Fruit fly (Drosophila melanogaster) whole organism, embryonic: ENCODE measurements around the gene CG42536.

Source experiments
- Ada2b ChIP-seq: fragments of 200-800 bp; sonication (Bioruptor generic); IDR thresholded peaks from 2 replicates; pipeline ENCODE4 v1.3.6; 2022; ENCODE audit warnings: missing biosample characterization, missing genetic modification characterization
- Atf6 ChIP-seq: fragments of 200-800 bp; sonication (Bioruptor generic); IDR thresholded peaks from 2 replicates; pipeline ENCODE4 v1.3.6; 2022; ENCODE audit warnings: missing biosample characterization, missing genetic modification characterization
- BtbVII ChIP-seq: fragments of 200-800 bp; sonication (Bioruptor generic); optimal IDR thresholded peaks from 3 replicates; lab custom pipeline; 2017; ENCODE audit warnings: missing biosample characterization, mild to moderate bottlenecking, missing genetic modification characterization
- CG10979 ChIP-seq: fragments of 200-800 bp; sonication (Bioruptor generic); optimal IDR thresholded peaks from 2 replicates; lab custom pipeline; 2018; ENCODE audit warnings: missing biosample characterization, mild to moderate bottlenecking, missing genetic modification characterization, moderate library complexity
- CG11085 ChIP-seq: fragments of 200-800 bp; sonication (Bioruptor generic); IDR thresholded peaks from 2 replicates; pipeline ENCODE4 v1.3.6; 2022; ENCODE audit warnings: missing biosample characterization, missing genetic modification characterization
- CG11560 ChIP-seq: fragments of 200-800 bp; sonication (Bioruptor generic); IDR thresholded peaks from 3 replicates; pipeline ENCODE4 v1.3.6; 2022; ENCODE audit warnings: missing biosample characterization, missing genetic modification characterization
- CG12071 ChIP-seq: fragments of 200-800 bp; sonication (Bioruptor generic); optimal IDR thresholded peaks from 3 replicates; lab custom pipeline; 2018; ENCODE audit warnings: missing biosample characterization, mild to moderate bottlenecking, missing genetic modification characterization
- CG15696 ChIP-seq: fragments of 200-800 bp; sonication (Bioruptor generic); optimal IDR thresholded peaks from 2 replicates; lab custom pipeline; 2019; ENCODE audit warnings: missing biosample characterization, mild to moderate bottlenecking, missing genetic modification characterization, moderate library complexity
- CG17186 ChIP-seq: fragments of 200-800 bp; sonication (Bioruptor generic); optimal IDR thresholded peaks from 3 replicates; lab custom pipeline; 2017; ENCODE audit warnings: missing biosample characterization, missing genetic modification reagents, missing genetic modification characterization
- CG30020 ChIP-seq: fragments of 200-800 bp; optimal IDR thresholded peaks from 2 replicates; lab custom pipeline; 2019; ENCODE audit warnings: missing biosample characterization, mild to moderate bottlenecking, missing genetic modification characterization, moderate library complexity
- CG3065 ChIP-seq: fragments of 200-800 bp; sonication (Bioruptor generic); optimal IDR thresholded peaks from 2 replicates; lab custom pipeline; 2016; ENCODE audit warnings: missing biosample characterization, missing genetic modification characterization
- CG3995 ChIP-seq: fragments of 200-800 bp; sonication (Bioruptor generic); optimal IDR thresholded peaks from 3 replicates; lab custom pipeline; 2016; ENCODE audit warnings: missing biosample characterization, missing genetic modification characterization
- CG42726 ChIP-seq: fragments of 200-800 bp; sonication (Bioruptor generic); IDR thresholded peaks from 2 replicates; pipeline ENCODE4 v1.3.6; 2022; ENCODE audit warnings: missing biosample characterization, missing genetic modification characterization; ENCODE audit not compliant: partially characterized antibody
- CG6175 ChIP-seq: fragments of 200-800 bp; sonication (Bioruptor generic); IDR thresholded peaks from 3 replicates; pipeline ENCODE4 v1.3.6; 2022; ENCODE audit warnings: missing biosample characterization, missing genetic modification characterization
- CG6791 ChIP-seq: fragments of 200-800 bp; sonication (Bioruptor generic); IDR thresholded peaks from 3 replicates; pipeline ENCODE4 v1.3.6; 2022; ENCODE audit warnings: missing biosample characterization, missing genetic modification characterization; ENCODE audit not compliant: partially characterized antibody
- CG7271 ChIP-seq: fragments of 200-800 bp; sonication (Bioruptor generic); optimal IDR thresholded peaks from 2 replicates; lab custom pipeline; 2018; ENCODE audit warnings: missing biosample characterization, mild to moderate bottlenecking, missing genetic modification characterization, moderate library complexity
- CG7987 ChIP-seq: fragments of 200-800 bp; sonication (Bioruptor generic); optimal IDR thresholded peaks from 2 replicates; lab custom pipeline; 2018; ENCODE audit warnings: missing biosample characterization, mild to moderate bottlenecking, missing genetic modification characterization, moderate library complexity
- CG9437 ChIP-seq: fragments of 200-800 bp; sonication (Bioruptor generic); optimal IDR thresholded peaks from 2 replicates; lab custom pipeline; 2018; ENCODE audit warnings: missing biosample characterization, mild to moderate bottlenecking, missing genetic modification characterization
- CG9797 ChIP-seq: fragments of 200-800 bp; sonication (Bioruptor generic); optimal IDR thresholded peaks from 3 replicates; lab custom pipeline; 2018; ENCODE audit warnings: missing biosample characterization, mild to moderate bottlenecking, missing genetic modification characterization
- Dek ChIP-seq: fragments of 200-800 bp; sonication (Bioruptor generic); optimal IDR thresholded peaks from 3 replicates; lab custom pipeline; 2019; ENCODE audit warnings: missing biosample characterization, mild to moderate bottlenecking, missing genetic modification characterization, moderate library complexity
- Dip3 ChIP-seq: fragments of 200-800 bp; sonication (Bioruptor generic); optimal IDR thresholded peaks from 3 replicates; lab custom pipeline; 2016; ENCODE audit warnings: missing biosample characterization, missing genetic modification characterization
- Fer1 ChIP-seq: fragments of 200-800 bp; sonication (Bioruptor generic); optimal IDR thresholded peaks from 2 replicates; lab custom pipeline; 2017; ENCODE audit warnings: missing biosample characterization, mild to moderate bottlenecking, missing genetic modification characterization
- GATAe ChIP-seq: fragments of 200-800 bp; sonication (Bioruptor generic); conservative IDR thresholded peaks from 2 replicates; pipeline ENCODE4 v1.3.6; 2022; ENCODE audit warnings: missing biosample characterization, missing genetic modification characterization
- H2.0 ChIP-seq: fragments of 200-800 bp; sonication (Bioruptor generic); IDR thresholded peaks from 2 replicates; pipeline ENCODE4 v1.3.6; 2022; ENCODE audit warnings: missing biosample characterization, missing genetic modification characterization
- HLH54F ChIP-seq: fragments of 200-800 bp; sonication (Bioruptor generic); optimal IDR thresholded peaks from 3 replicates; lab custom pipeline; 2016; ENCODE audit warnings: missing biosample characterization, missing genetic modification characterization
- Hr3 ChIP-seq: fragments of 200-800 bp; sonication (Bioruptor generic); optimal IDR thresholded peaks from 3 replicates; lab custom pipeline; 2016; ENCODE audit warnings: missing biosample characterization, missing genetic modification characterization
- MBD-R2 ChIP-seq: fragments of 200-800 bp; sonication (Bioruptor generic); IDR thresholded peaks from 2 replicates; pipeline ENCODE4 v1.3.6; 2022; ENCODE audit warnings: missing biosample characterization, missing genetic modification characterization
- MESR4 ChIP-seq: fragments of 200-800 bp; sonication (Bioruptor generic); optimal IDR thresholded peaks from 2 replicates; lab custom pipeline; 2018; ENCODE audit warnings: missing biosample characterization, mild to moderate bottlenecking, missing genetic modification characterization, moderate library complexity
- Mrtf ChIP-seq: fragments of 200-800 bp; sonication (Bioruptor generic); IDR thresholded peaks from 3 replicates; pipeline ENCODE4 v1.3.6; 2022; ENCODE audit warnings: missing biosample characterization, missing genetic modification characterization
- Nf-YC ChIP-seq: fragments of 200-800 bp; optimal IDR thresholded peaks from 3 replicates; lab custom pipeline; 2019; ENCODE audit warnings: missing biosample characterization, mild to moderate bottlenecking, missing genetic modification characterization, moderate library complexity
- Rx ChIP-seq: fragments of 200-800 bp; sonication (Bioruptor generic); IDR thresholded peaks from 2 replicates; pipeline ENCODE4 v1.3.6; 2022; ENCODE audit warnings: missing biosample characterization, missing genetic modification characterization
- Tbp ChIP-seq: fragments of >200 bp; optimal IDR thresholded peaks from 2 replicates; lab custom pipeline; 2018; ENCODE audit warnings: missing biosample characterization, missing genetic modification characterization
- Usf ChIP-seq: fragments of 200-800 bp; sonication (Bioruptor generic); optimal IDR thresholded peaks from 2 replicates; lab custom pipeline; 2017; ENCODE audit warnings: missing genotype, missing biosample characterization, missing genetic modification characterization
- abd-A ChIP-seq: fragments of 200-800 bp; sonication (Bioruptor generic); optimal IDR thresholded peaks from 3 replicates; lab custom pipeline; 2019; ENCODE audit warnings: missing biosample characterization, mild to moderate bottlenecking, missing genetic modification characterization, moderate library complexity
- disco-r ChIP-seq: fragments of 200-800 bp; sonication (Bioruptor generic); optimal IDR thresholded peaks from 2 replicates; lab custom pipeline; 2016; ENCODE audit warnings: missing biosample characterization, missing genetic modification characterization
- dpn ChIP-seq, 2 experiments: fragments of 200-800 bp; sonication (Bioruptor generic); optimal IDR thresholded peaks; 3 replicates each; lab custom pipeline; 2016; ENCODE audit warnings: missing biosample characterization in 2 of 2, missing genetic modification characterization in 2 of 2
- ems ChIP-seq: fragments of 200-800 bp; sonication (Bioruptor generic); optimal IDR thresholded peaks from 3 replicates; lab custom pipeline; 2016; ENCODE audit warnings: missing biosample characterization, missing genetic modification characterization
- fd64A ChIP-seq: fragments of 200-800 bp; sonication (Bioruptor generic); optimal IDR thresholded peaks from 3 replicates; lab custom pipeline; 2018; ENCODE audit warnings: missing biosample characterization, mild to moderate bottlenecking, missing genetic modification characterization
- gcm ChIP-seq: fragments of 200-800 bp; sonication (Bioruptor generic); optimal IDR thresholded peaks from 2 replicates; lab custom pipeline; 2019; ENCODE audit warnings: missing biosample characterization, mild to moderate bottlenecking, missing genetic modification characterization, moderate library complexity
- kah ChIP-seq: fragments of 200-800 bp; sonication (Bioruptor generic); optimal IDR thresholded peaks from 2 replicates; lab custom pipeline; 2018; ENCODE audit warnings: missing biosample characterization, mild to moderate bottlenecking, missing genetic modification characterization
- lbe ChIP-seq: fragments of 200-800 bp; sonication (Bioruptor generic); optimal IDR thresholded peaks from 2 replicates; lab custom pipeline; 2016; ENCODE audit warnings: missing biosample characterization, mild to moderate bottlenecking, missing genetic modification characterization
- nmo ChIP-seq: fragments of 200-800 bp; sonication (Bioruptor generic); optimal IDR thresholded peaks from 2 replicates; lab custom pipeline; 2018; ENCODE audit warnings: missing biosample characterization, mild to moderate bottlenecking, missing genetic modification characterization, moderate library complexity
- peb ChIP-seq: fragments of 200-800 bp; sonication (Bioruptor generic); IDR thresholded peaks from 2 replicates; pipeline ENCODE4 v1.3.6; 2022; ENCODE audit warnings: missing biosample characterization, missing genetic modification characterization
- repo ChIP-seq: fragments of 200-800 bp; sonication (Bioruptor generic); optimal IDR thresholded peaks from 2 replicates; lab custom pipeline; 2016; ENCODE audit warnings: missing biosample characterization, missing genetic modification characterization
- ro ChIP-seq: fragments of 200-800 bp; sonication (Bioruptor generic); IDR thresholded peaks from 2 replicates; pipeline ENCODE4 v1.3.6; 2022; ENCODE audit warnings: missing biosample characterization, missing genetic modification characterization
- run ChIP-seq: fragments of 200-800 bp; sonication (Bioruptor generic); optimal IDR thresholded peaks from 3 replicates; lab custom pipeline; 2018; ENCODE audit warnings: missing biosample characterization, mild to moderate bottlenecking, missing genetic modification characterization
- slbo ChIP-seq: fragments of 200-800 bp; sonication (Bioruptor generic); IDR thresholded peaks from 2 replicates; pipeline ENCODE4 v1.3.6; 2022; ENCODE audit warnings: missing biosample characterization, missing genetic modification characterization
- so ChIP-seq: fragments of 200-800 bp; sonication (Bioruptor generic); IDR thresholded peaks from 3 replicates; pipeline ENCODE4 v1.3.6; 2022; ENCODE audit warnings: missing biosample characterization, missing genetic modification characterization
- trh ChIP-seq: fragments of 200-800 bp; sonication (Bioruptor generic); optimal IDR thresholded peaks from 2 replicates; lab custom pipeline; 2016; ENCODE audit warnings: missing biosample characterization, missing genetic modification characterization
- wor ChIP-seq: fragments of 200-800 bp; sonication (Bioruptor generic); IDR thresholded peaks from 2 replicates; pipeline ENCODE4 v1.3.6; 2022; ENCODE audit warnings: missing biosample characterization, missing genetic modification characterization
- z ChIP-seq: fragments of 200-800 bp; sonication (Bioruptor generic); IDR thresholded peaks from 3 replicates; pipeline ENCODE4 v1.3.6; 2022; ENCODE audit warnings: missing biosample characterization, missing genetic modification characterization

CG42536 gene

DNA sequence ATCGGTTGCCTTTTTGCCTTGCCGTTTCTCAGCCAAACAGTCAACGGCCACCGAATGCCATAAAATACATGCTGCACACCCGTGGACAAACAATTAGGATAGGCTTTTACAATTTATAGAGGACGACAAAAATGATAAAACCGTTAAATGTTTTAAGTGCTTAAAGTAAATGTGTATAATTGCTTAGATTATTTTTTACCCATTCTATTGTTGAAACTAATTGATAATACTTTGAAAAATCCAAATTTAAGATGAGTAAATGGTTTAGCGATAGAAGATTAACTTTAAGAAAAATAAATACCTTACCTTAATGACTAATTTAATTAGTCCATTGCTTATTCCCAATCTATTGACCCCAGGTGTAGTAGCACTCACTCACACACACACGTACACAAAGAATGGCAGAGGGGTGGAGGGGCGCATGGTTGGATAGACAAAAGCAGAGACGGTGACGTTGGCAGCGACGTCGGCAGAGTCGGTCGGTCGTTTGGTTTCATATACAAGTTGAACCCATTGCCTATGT is 48.7 kb upstream of the CG42536 start (continued):
- TF ChIP-seq CG42726 (GFP tag; lab: Robert Waterston, UW), result no peak
- TF ChIP-seq Rx (GFP tag; lab: Robert Waterston, UW), result peak; percentile 48; the same call in 1 of the 2 replicates
- TF ChIP-seq CG11085 (GFP tag; lab: Robert Waterston, UW), result no peak; the same call in none of the 2 replicates
- no peak for TF ChIP-seq Tbp (GFP tag; lab: Kevin White, UChicago)
- peak; percentile 94; the same call in 2 of the 3 replicates for TF ChIP-seq so
- peak; percentile 87 for TF ChIP-seq CG12071 (GFP tag; lab: Kevin White, UChicago)
- peak; percentile 2 for TF ChIP-seq CG17186 (GFP tag; lab: Kevin White, UChicago)
- TF ChIP-seq GATAe (GFP tag; lab: Robert Waterston, UW), result peak; percentile 69
- TF ChIP-seq peb, result peak; percentile 95
- peak; percentile 91 for TF ChIP-seq Mrtf (GFP tag; lab: Robert Waterston, UW)
- peak; percentile 79; the same call in 2 of the 3 replicates for TF ChIP-seq CG6175 (GFP tag; lab: Robert Waterston, UW)
- peak; percentile 42 for TF ChIP-seq CG9797 (GFP tag; lab: Kevin White, UChicago)
- TF ChIP-seq ems (GFP tag; lab: Kevin White, UChicago), result peak; percentile 89
- TF ChIP-seq z (GFP tag; lab: Robert Waterston, UW), result peak; percentile 69; the same call in 1 of the 3 replicates
- TF ChIP-seq HLH54F (GFP tag; lab: Kevin White, UChicago), result peak; percentile 86
- TF ChIP-seq gcm (GFP tag; lab: Kevin White, UChicago), result peak; percentile 98
- peak; percentile 97 for TF ChIP-seq Fer1
- peak; percentile 95 for TF ChIP-seq BtbVII (GFP tag; lab: Kevin White, UChicago)
- TF ChIP-seq CG10979 (tag; lab: Kevin White, UChicago), result peak; percentile 95
- TF ChIP-seq kah (GFP tag; lab: Kevin White, UChicago), result peak; percentile 83
- TF ChIP-seq dpn (GFP tag; optimal IDR thresholded peaks at IDR 0.05; lab: Kevin White, UChicago), result peak; percentile 88 to 90
- TF ChIP-seq CG30020, result peak; percentile 83
- peak; percentile 82 for TF ChIP-seq fd64A
- peak; percentile 87 for TF ChIP-seq H2.0 (GFP tag; lab: Robert Waterston, UW)
- peak; percentile 93; the same call in 1 of the 2 replicates for TF ChIP-seq ro (GFP tag; lab: Robert Waterston, UW)
- peak; percentile 93 for TF ChIP-seq slbo
- TF ChIP-seq Ada2b (GFP tag; lab: Robert Waterston, UW), result peak; percentile 90
- peak; percentile 76 for TF ChIP-seq MBD-R2 (GFP tag; lab: Robert Waterston, UW)
- TF ChIP-seq disco-r (GFP tag; lab: Kevin White, UChicago), result peak; percentile 91
- TF ChIP-seq CG7271 (tag; lab: Kevin White, UChicago), result no peak
- peak; percentile 88 for TF ChIP-seq wor (GFP tag; lab: Robert Waterston, UW)
- TF ChIP-seq Hr3 (GFP tag; lab: Kevin White, UChicago), result peak; percentile 93
- TF ChIP-seq trh (GFP tag; lab: Kevin White, UChicago), result peak; percentile 85
- peak; percentile 96 for TF ChIP-seq Atf6
- TF ChIP-seq nmo (GFP tag; lab: Kevin White, UChicago), result peak; percentile 99
- TF ChIP-seq repo (GFP tag; lab: Kevin White, UChicago), result peak; percentile 81
- peak; percentile 89 for TF ChIP-seq Nf-YC
- TF ChIP-seq CG6791 (GFP tag; lab: Robert Waterston, UW), result no peak
- TF ChIP-seq CG3995 (GFP tag; lab: Kevin White, UChicago), result peak; percentile 56
- peak; percentile 40 for TF ChIP-seq MESR4 (GFP tag; lab: Kevin White, UChicago)
- peak; percentile 30 for TF ChIP-seq CG3065
- peak; percentile 93 for TF ChIP-seq CG9437
- TF ChIP-seq CG11560, result peak; percentile 80
- no peak for TF ChIP-seq lbe (GFP tag; lab: Kevin White, UChicago)
- peak; percentile 92 for TF ChIP-seq CG15696
- TF ChIP-seq Dek (tag; lab: Kevin White, UChicago), result peak; percentile 95
- peak; percentile 80 for TF ChIP-seq Usf (GFP tag; lab: Kevin White, UChicago)
- peak; percentile 90 for TF ChIP-seq abd-A
- TF ChIP-seq Dip3 (GFP tag; lab: Kevin White, UChicago), result peak; percentile 87
- peak; percentile 85 for TF ChIP-seq CG7987
- peak; percentile 96 for TF ChIP-seq run (tag; lab: Kevin White, UChicago)
